Worm (Caenorhabditis elegans) whole organism, L3 larva: Measurements from ENCODE around the gene F28H7.7.

ENCODE experiments used
- ama-1 ChIP-seq: fragments of 150-350 bp; optimal IDR thresholded peaks from 2 replicates; lab custom pipeline; 2018
- ceh-82 ChIP-seq: fragments of 150-350 bp; optimal IDR thresholded peaks from 2 replicates; lab custom pipeline; 2014; ENCODE audit warnings: missing biosample characterization, missing genetic modification characterization
- fkh-10 ChIP-seq: sonication (generic microtip); optimal IDR thresholded peaks from 2 replicates; lab custom pipeline; 2017; ENCODE audit warnings: missing biosample characterization, missing genetic modification reagents, missing genetic modification characterization
- skn-1 ChIP-seq: fragments of 150-350 bp; optimal IDR thresholded peaks from 2 replicates; lab custom pipeline; 2014; ENCODE audit warnings: missing biosample characterization, missing genetic modification characterization
- ztf-4 ChIP-seq: fragments of 150-350 bp; optimal IDR thresholded peaks from 2 replicates; lab custom pipeline; 2014; ENCODE audit warnings: missing biosample characterization, missing genetic modification characterization

DNA sequence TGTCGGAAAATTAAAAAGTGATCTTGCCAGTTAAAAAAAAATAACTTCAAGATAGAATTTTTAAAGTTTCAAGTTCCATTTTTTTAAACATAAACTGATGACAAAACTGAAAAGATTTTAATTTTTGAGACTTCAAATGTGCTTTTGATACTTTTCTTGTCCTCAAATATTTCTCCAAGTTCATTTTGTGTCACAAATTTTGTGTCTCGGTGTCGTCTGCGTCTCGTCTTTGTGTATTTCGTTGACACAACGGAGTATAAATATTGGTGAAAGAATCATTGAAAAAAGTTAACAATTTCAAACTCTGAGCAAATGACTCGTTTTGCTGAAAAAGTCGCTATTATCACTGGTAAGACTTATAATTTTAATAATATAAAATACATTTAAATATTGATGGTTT, 30.1 kb upstream of the F28H7.7 start, which contains the start of gene D1054.8:
- TF ChIP-seq fkh-10 (no peak), ceh-82 (tag; lab: Kevin White, UChicago) (no peak), skn-1 (tag; lab: Kevin White, UChicago) (no peak), ztf-4 (no peak), ama-1 (no peak)
